Worm (Caenorhabditis elegans) whole organism, L1 larva: Measurements from ENCODE around the gene syf-3.

ENCODE experiments used
- C04F5.9 ChIP-seq: sonication (generic microtip); optimal IDR thresholded peaks from 2 replicates; lab custom pipeline; 2016; ENCODE audit warnings: missing genetic modification characterization, missing compliant biosample characterization
- C16A3.4 ChIP-seq: fragments of 150-350 bp; optimal IDR thresholded peaks from 2 replicates; lab custom pipeline; 2014; ENCODE audit warnings: missing biosample characterization, missing genetic modification characterization
- F16B12.6 ChIP-seq: fragments of 150-350 bp; optimal IDR thresholded peaks from 2 replicates; lab custom pipeline; 2014; ENCODE audit warnings: missing biosample characterization, missing genetic modification characterization
- alr-1 ChIP-seq: fragments of 200-800 bp; sonication (Bioruptor generic); optimal IDR thresholded peaks from 2 replicates; lab custom pipeline; 2018; ENCODE audit warnings: borderline replicate concordance, mild to moderate bottlenecking, missing genetic modification characterization, missing compliant biosample characterization
- aly-2 ChIP-seq: fragments of 150-350 bp; optimal IDR thresholded peaks from 2 replicates; lab custom pipeline; 2014; ENCODE audit warnings: missing biosample characterization, missing genetic modification characterization
- ceh-8 ChIP-seq: fragments of 200-800 bp; sonication (Bioruptor generic); optimal IDR thresholded peaks from 2 replicates; lab custom pipeline; 2018; ENCODE audit warnings: mild to moderate bottlenecking, missing genetic modification characterization, moderate library complexity, missing compliant biosample characterization
- ceh-82 ChIP-seq, 3 experiments: fragments of 150-350 bp in 1 of 3; sonication (generic microtip) in 2 of 3; optimal IDR thresholded peaks; 2 replicates each; lab custom pipeline; 2014 to 2017; ENCODE audit warnings: missing biosample characterization in 3 of 3, missing genetic modification characterization in 3 of 3
- ceh-90 ChIP-seq: sonication (generic microtip); optimal IDR thresholded peaks from 2 replicates; lab custom pipeline; 2016; ENCODE audit warnings: missing genetic modification characterization, missing compliant biosample characterization
- dpl-1 ChIP-seq, 3 experiments: fragments of 150-350 bp in 2 of 3; sonication (generic microtip) in 1 of 3; optimal IDR thresholded peaks; 2 replicates each; lab custom pipeline; 2014 to 2017; ENCODE audit warnings: missing biosample characterization in 3 of 3, missing genetic modification characterization in 3 of 3, missing genetic modification reagents in 3 of 3
- dsc-1 ChIP-seq: sonication (generic microtip); optimal IDR thresholded peaks from 2 replicates; lab custom pipeline; 2016; ENCODE audit warnings: mild to moderate bottlenecking, missing genetic modification characterization, missing compliant biosample characterization
- efl-1 ChIP-seq, 4 experiments: fragments of 150-350 bp; optimal IDR thresholded peaks in 3 of 4; peaks in 1 of 4; 1 replicate in 1 of 4; 2 replicates in 3 of 4; lab custom pipeline; 2014; ENCODE audit warnings: missing biosample characterization in 2 of 4, missing genetic modification characterization in 2 of 4, missing genetic modification reagents in 2 of 4
- elt-2 ChIP-seq: sonication (generic microtip); optimal IDR thresholded peaks from 2 replicates; lab custom pipeline; 2016; ENCODE audit warnings: missing genetic modification characterization, mild to moderate bottlenecking, inconsistent platforms, missing compliant biosample characterization, missing genetic modification reagents
- fkh-10 ChIP-seq: sonication (generic microtip); optimal IDR thresholded peaks from 2 replicates; lab custom pipeline; 2017; ENCODE audit warnings: missing biosample characterization, missing genetic modification reagents, missing genetic modification characterization
- fkh-4 ChIP-seq: sonication (generic microtip); optimal IDR thresholded peaks from 2 replicates; lab custom pipeline; 2016; ENCODE audit warnings: missing compliant biosample characterization, missing genetic modification characterization, borderline replicate concordance
- fos-1 ChIP-seq: fragments of 150-350 bp; optimal IDR thresholded peaks from 2 replicates; lab custom pipeline; 2014; ENCODE audit warnings: missing biosample characterization, missing genetic modification characterization
- grh-1 ChIP-seq: fragments of 200-800 bp; sonication (Bioruptor generic); IDR thresholded peaks from 2 replicates; pipeline ENCODE4 v1.3.6; 2022; ENCODE audit warnings: missing genetic modification reagents, missing genetic modification characterization, missing compliant biosample characterization
- hpl-2 ChIP-seq: fragments of 150-350 bp; optimal IDR thresholded peaks from 2 replicates; lab custom pipeline; 2014; ENCODE audit warnings: missing biosample characterization, missing genetic modification reagents, missing genetic modification characterization
- irx-1 ChIP-seq: sonication (generic microtip); optimal IDR thresholded peaks from 2 replicates; lab custom pipeline; 2016; ENCODE audit warnings: missing genetic modification characterization, missing compliant biosample characterization
- isw-1 ChIP-seq: fragments of 200-800 bp; sonication (Bioruptor generic); IDR thresholded peaks from 2 replicates; pipeline ENCODE4 v1.3.6; 2022; ENCODE audit warnings: missing genetic modification characterization, missing compliant biosample characterization
- jun-1 ChIP-seq: fragments of 150-350 bp; optimal IDR thresholded peaks from 2 replicates; lab custom pipeline; 2014; ENCODE audit warnings: missing biosample characterization, missing genetic modification reagents, missing genetic modification characterization
- lin-35 ChIP-seq, 2 experiments: fragments of 150-350 bp; optimal IDR thresholded peaks; 2 replicates each; lab custom pipeline; 2014; ENCODE audit warnings: missing biosample characterization in 2 of 2, missing genetic modification characterization in 2 of 2, missing genetic modification reagents in 2 of 2
- lin-39 ChIP-seq: fragments of 150-350 bp; optimal IDR thresholded peaks from 2 replicates; lab custom pipeline; 2014; ENCODE audit warnings: missing biosample characterization, missing genetic modification reagents, missing genetic modification characterization
- lir-3 ChIP-seq: sonication (generic microtip); optimal IDR thresholded peaks from 2 replicates; lab custom pipeline; 2016; ENCODE audit warnings: mild to moderate bottlenecking, missing genetic modification characterization, moderate library complexity, missing compliant biosample characterization; ENCODE audit not compliant: poor library complexity
- lsy-2 ChIP-seq, 2 experiments: fragments of 150-350 bp; optimal IDR thresholded peaks; 2 replicates each; lab custom pipeline; 2014; ENCODE audit warnings: missing biosample characterization in 2 of 2, missing genetic modification characterization in 2 of 2
- mab-9 ChIP-seq: fragments of 200-800 bp; sonication (Bioruptor generic); IDR thresholded peaks from 2 replicates; pipeline ENCODE4 v1.3.6; 2022; ENCODE audit warnings: missing genetic modification reagents, missing genetic modification characterization, missing compliant biosample characterization
- mdl-1 ChIP-seq, 2 experiments: fragments of 150-350 bp; optimal IDR thresholded peaks; 2 replicates each; lab custom pipeline; 2014 to 2017; ENCODE audit warnings: missing biosample characterization in 2 of 2, missing genetic modification characterization in 2 of 2, inconsistent platforms in 1 of 2
- mep-1 ChIP-seq: fragments of 150-350 bp; optimal IDR thresholded peaks from 2 replicates; lab custom pipeline; 2014; ENCODE audit warnings: missing biosample characterization, missing genetic modification characterization
- nhr-11 ChIP-seq: fragments of 150-350 bp; optimal IDR thresholded peaks from 2 replicates; lab custom pipeline; 2014; ENCODE audit warnings: missing biosample characterization, missing genetic modification characterization
- nhr-12 ChIP-seq: sonication (generic microtip); optimal IDR thresholded peaks from 2 replicates; lab custom pipeline; 2017; ENCODE audit warnings: missing biosample characterization, missing genetic modification characterization
- nhr-20 ChIP-seq: sonication (generic microtip); optimal IDR thresholded peaks from 2 replicates; lab custom pipeline; 2016; ENCODE audit warnings: mild to moderate bottlenecking, missing genetic modification characterization, missing compliant biosample characterization
- nhr-47 ChIP-seq: sonication (generic microtip); optimal IDR thresholded peaks from 2 replicates; lab custom pipeline; 2016; ENCODE audit warnings: mild to moderate bottlenecking, missing genetic modification characterization, moderate library complexity, missing compliant biosample characterization
- nhr-71 ChIP-seq: sonication (generic microtip); optimal IDR thresholded peaks from 2 replicates; lab custom pipeline; 2016; ENCODE audit warnings: mild to moderate bottlenecking, missing genetic modification characterization, moderate library complexity, missing compliant biosample characterization
- nhr-85 ChIP-seq: sonication (generic microtip); peaks from one replicate; lab custom pipeline; 2016; ENCODE audit warnings: missing genetic modification characterization, inconsistent platforms, missing compliant biosample characterization
- nhr-90 ChIP-seq: sonication (generic microtip); optimal IDR thresholded peaks from 2 replicates; lab custom pipeline; 2016; ENCODE audit warnings: mild to moderate bottlenecking, missing genetic modification characterization, missing compliant biosample characterization; ENCODE audit not compliant: poor library complexity
- pag-3 ChIP-seq: sonication (generic microtip); optimal IDR thresholded peaks from 2 replicates; lab custom pipeline; 2017; ENCODE audit warnings: missing genetic modification characterization, mild to moderate bottlenecking, missing compliant biosample characterization, antibody characterized with exemption, borderline replicate concordance; ENCODE audit not compliant: insufficient read depth
- pax-3 ChIP-seq: fragments of 200-800 bp; sonication (Bioruptor generic); optimal IDR thresholded peaks from 2 replicates; lab custom pipeline; 2018; ENCODE audit warnings: mild to moderate bottlenecking, missing genetic modification characterization, moderate library complexity, missing compliant biosample characterization
- pqm-1 ChIP-seq: sonication (generic microtip); optimal IDR thresholded peaks from 3 replicates; lab custom pipeline; 2017; ENCODE audit warnings: missing biosample characterization, missing genetic modification characterization
- rnt-1 ChIP-seq: sonication (generic microtip); optimal IDR thresholded peaks from 2 replicates; lab custom pipeline; 2016; ENCODE audit warnings: mild to moderate bottlenecking, missing genetic modification characterization, moderate library complexity, missing compliant biosample characterization
- skn-1 ChIP-seq: fragments of 150-350 bp; optimal IDR thresholded peaks from 2 replicates; lab custom pipeline; 2014; ENCODE audit warnings: missing biosample characterization, missing genetic modification characterization
- snpc-4 ChIP-seq: fragments of 150-350 bp; optimal IDR thresholded peaks from 2 replicates; lab custom pipeline; 2014; ENCODE audit warnings: missing biosample characterization, missing genetic modification characterization
- snu-23 ChIP-seq: sonication (generic microtip); optimal IDR thresholded peaks from 2 replicates; lab custom pipeline; 2016; ENCODE audit warnings: missing genetic modification characterization, missing compliant biosample characterization
- sox-4 ChIP-seq: sonication (generic microtip); optimal IDR thresholded peaks from 2 replicates; lab custom pipeline; 2016; ENCODE audit warnings: missing genetic modification characterization, missing compliant biosample characterization
- swsn-7 ChIP-seq: sonication (generic microtip); optimal IDR thresholded peaks from 2 replicates; lab custom pipeline; 2016; ENCODE audit warnings: missing genetic modification characterization, missing compliant biosample characterization
- tbx-2 ChIP-seq: sonication (generic microtip); optimal IDR thresholded peaks from 2 replicates; lab custom pipeline; 2016; ENCODE audit warnings: missing genetic modification characterization, missing compliant biosample characterization
- tlp-1 ChIP-seq: fragments of 150-350 bp; optimal IDR thresholded peaks from 2 replicates; lab custom pipeline; 2014; ENCODE audit warnings: missing biosample characterization, missing genetic modification characterization
- unc-86 ChIP-seq: sonication (generic microtip); optimal IDR thresholded peaks from 2 replicates; lab custom pipeline; 2016; ENCODE audit warnings: missing genetic modification characterization, missing compliant biosample characterization
- vab-15 ChIP-seq: sonication (generic microtip); optimal IDR thresholded peaks from 2 replicates; lab custom pipeline; 2017; ENCODE audit warnings: missing genotype, mild to moderate bottlenecking, missing genetic modification characterization, missing compliant biosample characterization
- xbp-1 ChIP-seq: sonication (generic microtip); optimal IDR thresholded peaks from 2 replicates; lab custom pipeline; 2016; ENCODE audit warnings: missing genetic modification characterization, missing compliant biosample characterization
- zag-1 ChIP-seq: fragments of 150-350 bp; optimal IDR thresholded peaks from 2 replicates; lab custom pipeline; 2014; ENCODE audit warnings: missing biosample characterization, missing genetic modification characterization

Gene syf-3

DNA sequence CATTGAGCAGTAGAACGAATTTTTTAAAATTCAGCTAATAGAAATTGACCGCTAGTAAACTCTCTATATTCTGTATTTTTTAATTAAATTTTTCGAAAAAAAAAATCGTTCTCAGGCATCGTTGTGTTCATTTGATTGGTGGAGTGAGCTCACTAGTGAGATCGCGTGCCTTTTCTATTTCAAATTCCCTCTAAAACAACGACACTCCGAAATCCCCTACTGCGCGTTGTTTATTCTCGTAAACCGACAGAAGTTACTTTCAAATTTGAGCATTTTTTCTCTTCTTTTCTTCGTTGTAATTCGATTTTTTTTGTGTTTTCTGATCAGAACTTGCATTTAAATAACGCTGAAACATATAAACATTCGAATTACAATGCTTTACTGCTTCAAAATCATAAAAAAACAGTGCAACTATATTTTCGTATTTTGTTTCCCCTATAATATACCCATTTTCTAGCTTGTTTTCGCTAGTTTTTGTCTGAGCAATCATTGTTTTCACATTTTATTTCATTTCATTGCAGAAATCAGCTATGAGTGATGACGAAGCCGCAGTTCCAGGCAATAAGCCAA, at the start of gene syf-3:
Gene syf-3, plus strand, starts transcription at position 520 of the 570 bp plus-strand sequence.
- TF ChIP-seq elt-2 (tag; lab: Kevin White, UChicago) = no peak
- TF ChIP-seq unc-86 = peak; percentile 68
- peak; percentile 30 for TF ChIP-seq F16B12.6 (tag; lab: Kevin White, UChicago)
- peak; percentile 35 for TF ChIP-seq jun-1 (tag; lab: Kevin White, UChicago)
- TF ChIP-seq nhr-20 (tag; lab: Kevin White, UChicago) = peak; percentile 49
- TF ChIP-seq vab-15 (tag; lab: Kevin White, UChicago) = peak; percentile 25
- peak; percentile 72 to 78 for TF ChIP-seq lsy-2 (tag; optimal IDR thresholded peaks at IDR 0.05; lab: Kevin White, UChicago)
- peak; percentile 11 for TF ChIP-seq lir-3
- peak in 1 of 2 experiments; percentile 44 for TF ChIP-seq mdl-1 (tag; optimal IDR thresholded peaks at IDR 0.05; lab: Kevin White, UChicago)
- TF ChIP-seq swsn-7 (tag; lab: Kevin White, UChicago) = peak; percentile 59
- peak; percentile 3 for TF ChIP-seq fkh-4 (tag; lab: Kevin White, UChicago)
- peak; percentile 62 for TF ChIP-seq lin-39 (tag; lab: Kevin White, UChicago)
- peak; percentile 79 for TF ChIP-seq nhr-85 (tag; lab: Kevin White, UChicago)
- no peak for TF ChIP-seq pag-3 (tag; lab: Kevin White, UChicago)
- peak; percentile 77 for TF ChIP-seq xbp-1 (tag; lab: Kevin White, UChicago)
- TF ChIP-seq hpl-2 (GFP tag; lab: Kevin White, UChicago) = no peak
- TF ChIP-seq mep-1 (tag; lab: Kevin White, UChicago) = peak; percentile 67
- peak; percentile 99 to 100 for TF ChIP-seq lin-35 (GFP tag; optimal IDR thresholded peaks at IDR 0.05; lab: Kevin White, UChicago)
- TF ChIP-seq ceh-8 (GFP tag; lab: Kevin White, UChicago) = no peak
- peak; percentile 99 to 100 (median 100) for TF ChIP-seq dpl-1 (GFP tag; optimal IDR thresholded peaks at IDR 0.05; lab: Kevin White, UChicago)
- no peak for TF ChIP-seq pax-3 (tag; lab: Kevin White, UChicago)
- 0 out of 2 replicates have a peak, but pooled peaks have one; percentile 34 for TF ChIP-seq mab-9 (GFP tag; lab: Robert Waterston, UW)
- peak; percentile 87 for TF ChIP-seq rnt-1 (tag; lab: Kevin White, UChicago)
- no peak for TF ChIP-seq tlp-1 (tag; lab: Kevin White, UChicago)
- peak; percentile 42 for TF ChIP-seq isw-1 (GFP tag; lab: Robert Waterston, UW)
- TF ChIP-seq skn-1 = peak; percentile 68
- TF ChIP-seq nhr-11 (tag; lab: Kevin White, UChicago) = no peak
- TF ChIP-seq zag-1 (tag; lab: Kevin White, UChicago) = no peak
- peak; percentile 3 for TF ChIP-seq C04F5.9
- TF ChIP-seq alr-1 (tag; lab: Kevin White, UChicago) = no peak
- peak; percentile 73 for TF ChIP-seq snu-23 (GFP tag; lab: Kevin White, UChicago)
- TF ChIP-seq fkh-10 = no peak
- peak; percentile 68 for TF ChIP-seq irx-1
- TF ChIP-seq tbx-2 (tag; lab: Kevin White, UChicago) = peak; percentile 61
- TF ChIP-seq nhr-12 (tag; lab: Kevin White, UChicago) = no peak
- TF ChIP-seq efl-1 (optimal IDR thresholded peaks at IDR 0.05; lab: Kevin White, UChicago) = peak; percentile 99 to 100
- TF ChIP-seq efl-1 (GFP tag; optimal IDR thresholded peaks at IDR 0.05 in 1 of 2; lab: Kevin White, UChicago) = peak; percentile 100
- peak; percentile 76 for TF ChIP-seq nhr-71 (tag; lab: Kevin White, UChicago)
- peak; percentile 68 for TF ChIP-seq grh-1
- TF ChIP-seq pqm-1 (tag; lab: Kevin White, UChicago) = no peak
- peak; percentile 57 to 73 (median 59) for TF ChIP-seq ceh-82 (tag; optimal IDR thresholded peaks at IDR 0.05; lab: Kevin White, UChicago)
- TF ChIP-seq ceh-90 (tag; lab: Kevin White, UChicago) = peak; percentile 30
- TF ChIP-seq sox-4 (tag; lab: Kevin White, UChicago) = peak; percentile 37
- peak; percentile 18 for TF ChIP-seq C16A3.4 (tag; lab: Kevin White, UChicago)
- peak; percentile 38 for TF ChIP-seq snpc-4 (tag; lab: Kevin White, UChicago)
- peak; percentile 36 for TF ChIP-seq fos-1 (tag; lab: Kevin White, UChicago)
- TF ChIP-seq dsc-1 (tag; lab: Kevin White, UChicago) = peak; percentile 72
- TF ChIP-seq aly-2 (tag; lab: Kevin White, UChicago) = peak; percentile 69
- TF ChIP-seq nhr-90 (tag; lab: Kevin White, UChicago) = peak; percentile 59
- peak; percentile 84 for TF ChIP-seq nhr-47
